Worm (Caenorhabditis elegans) whole organism, L4 larva: Measurements from ENCODE around the gene F17E9.18.

Experiments used
- R02D3.7 ChIP-seq: fragments of 150-350 bp; sonication (generic microtip); optimal IDR thresholded peaks from 3 replicates; lab custom pipeline; 2014; ENCODE audit warnings: missing biosample characterization, missing genetic modification characterization
- ama-1 ChIP-seq: fragments of 150-350 bp; optimal IDR thresholded peaks from 2 replicates; lab custom pipeline; 2014; ENCODE audit warnings: inconsistent platforms, mixed read lengths
- arid-1 ChIP-seq: fragments of 200-800 bp; sonication (Bioruptor generic); conservative IDR thresholded peaks from 2 replicates; pipeline ENCODE4 v1.3.6; 2022; ENCODE audit warnings: missing genetic modification reagents, missing genetic modification characterization, missing compliant biosample characterization
- ceh-82 ChIP-seq: sonication (generic microtip); optimal IDR thresholded peaks from 2 replicates; lab custom pipeline; 2017; ENCODE audit warnings: missing biosample characterization, missing genetic modification characterization
- daf-8 ChIP-seq: fragments of 200-800 bp; sonication (Bioruptor generic); IDR thresholded peaks from 2 replicates; pipeline ENCODE4 v1.3.6; 2022; ENCODE audit warnings: missing genetic modification characterization, missing compliant biosample characterization
- nhr-10 ChIP-seq: fragments of 150-350 bp; optimal IDR thresholded peaks from 2 replicates; lab custom pipeline; 2014; ENCODE audit warnings: missing biosample characterization, missing genetic modification characterization
- nhr-11 ChIP-seq: fragments of 150-350 bp; optimal IDR thresholded peaks from 2 replicates; lab custom pipeline; 2014; ENCODE audit warnings: missing biosample characterization, missing genetic modification characterization
- nhr-237 ChIP-seq: sonication (generic microtip); optimal IDR thresholded peaks from 2 replicates; lab custom pipeline; 2017; ENCODE audit warnings: missing biosample characterization, missing genetic modification characterization
- nhr-6 ChIP-seq: fragments of 150-350 bp; optimal IDR thresholded peaks from 2 replicates; lab custom pipeline; 2014; ENCODE audit warnings: missing biosample characterization, missing genetic modification characterization
- nhr-76 ChIP-seq: fragments of 150-350 bp; optimal IDR thresholded peaks from 2 replicates; lab custom pipeline; 2014; ENCODE audit warnings: missing biosample characterization, missing genetic modification characterization
- pha-4 ChIP-seq, 2 experiments: fragments of 150-350 bp in 1 of 2; fragments of 200-800 bp in 1 of 2; sonication (Bioruptor generic) in 1 of 2; IDR thresholded peaks in 1 of 2; optimal IDR thresholded peaks in 1 of 2; 2 replicates each; pipeline versions ENCODE4 v1.3.6 to Lab custom; 2014 to 2022; ENCODE audit warnings: missing genetic modification characterization in 2 of 2, missing genetic modification reagents in 2 of 2, missing biosample characterization in 1 of 2, missing compliant biosample characterization in 1 of 2
- rbr-2 ChIP-seq: sonication (generic microtip); optimal IDR thresholded peaks from 2 replicates; lab custom pipeline; 2016; ENCODE audit warnings: missing genotype, missing genetic modification characterization, missing compliant biosample characterization
- skn-1 ChIP-seq: fragments of 150-350 bp; optimal IDR thresholded peaks from 2 replicates; lab custom pipeline; 2014; ENCODE audit warnings: missing biosample characterization, missing genetic modification characterization

ce11 chrIV:8303668-8304067 lies 43.3 kb downstream of the F17E9.18 start, which contains the start of gene vha-5:
- TF ChIP-seq rbr-2 (tag; lab: Kevin White, UChicago) (no peak), nhr-11 (tag; lab: Kevin White, UChicago) (no peak), nhr-10 (no peak), ama-1 (lab: Kevin White, UChicago) (no peak), arid-1 (GFP tag; lab: Robert Waterston, UW) (no peak), nhr-76 (tag; lab: Kevin White, UChicago) (no peak), skn-1 (tag; lab: Kevin White, UChicago) (no peak), nhr-237 (tag; lab: Kevin White, UChicago) (no peak), daf-8 (GFP tag; lab: Robert Waterston, UW) (no peak), pha-4 (GFP tag; IDR thresholded peaks at IDR 0.05; lab: Robert Waterston, UW) (no peak), pha-4 (tag; optimal IDR thresholded peaks at IDR 0.05; lab: Kevin White, UChicago) (no peak), R02D3.7 (no peak), ceh-82 (tag; lab: Kevin White, UChicago) (no peak), nhr-6 (no peak)
